Worm (Caenorhabditis elegans): ENCODE results near the gene C07A9.5.
A peak's percentile ranks its signal among the peaks of the same experiment; 100 is the strongest.
"Not testable (repeated sequence)": the region's sequence is repeated elsewhere in the genome, so short reads cannot be mapped to it uniquely, and the experiment has no call there.

C07A9.5 gene

ce11 chrIII:9694474-9694873 is 11.8 kb upstream of the C07A9.5 start, which contains the start of gene set-3:
Gene set-3, minus strand, starts transcription at chrIII:9694574.
- TF ChIP-seq cnd-1 (tag; optimal IDR thresholded peaks at IDR 0.05) = no peak
- TF ChIP-seq unc-39 (tag; optimal IDR thresholded peaks at IDR 0.05) = no peak
- no peak for TF ChIP-seq hlh-1 (tag; optimal IDR thresholded peaks at IDR 0.05)
- TF ChIP-seq lin-13 (tag; optimal IDR thresholded peaks at IDR 0.05) = no peak
- TF ChIP-seq ceh-83 (GFP tag; optimal IDR thresholded peaks at IDR 0.05) = no peak
- TF ChIP-seq M03D4.4 (tag; optimal IDR thresholded peaks at IDR 0.05) = no peak
- TF ChIP-seq unc-62 (GFP tag; optimal IDR thresholded peaks at IDR 0.05) = no peak
- no peak for TF ChIP-seq sptf-1 (tag; optimal IDR thresholded peaks at IDR 0.05)
- no peak for TF ChIP-seq ces-1 (GFP tag; optimal IDR thresholded peaks at IDR 0.05)
- TF ChIP-seq drap-1 (GFP tag; optimal IDR thresholded peaks at IDR 0.05) = no peak
- TF ChIP-seq nhr-12 (tag; optimal IDR thresholded peaks at IDR 0.05) = no peak
- TF ChIP-seq lin-32 (GFP tag; optimal IDR thresholded peaks at IDR 0.05) = no peak
- TF ChIP-seq nhr-28 (tag; optimal IDR thresholded peaks at IDR 0.05) = no peak
- TF ChIP-seq sem-2 (GFP tag; optimal IDR thresholded peaks at IDR 0.05) = no peak

ce11 chrIII:9690044-9690443 is 7.4 kb upstream of the C07A9.5 start, which contains the start of gene best-5:
Gene best-5, minus strand, starts transcription at chrIII:9690253.
- TF ChIP-seq snpc-4 (tag; optimal IDR thresholded peaks at IDR 0.05) (no peak), nhr-76 (tag; optimal IDR thresholded peaks at IDR 0.05) (no peak), ztf-11 (tag; optimal IDR thresholded peaks at IDR 0.05) (no peak), bed-3 (GFP tag; optimal IDR thresholded peaks at IDR 0.05) (no peak), hlh-1 (tag; optimal IDR thresholded peaks at IDR 0.05) (no peak), nhr-28 (tag; optimal IDR thresholded peaks at IDR 0.05) (no peak), unc-39 (tag; optimal IDR thresholded peaks at IDR 0.05) (no peak), sem-2 (GFP tag; optimal IDR thresholded peaks at IDR 0.05) (no peak), lin-13 (tag; optimal IDR thresholded peaks at IDR 0.05) (no peak), elt-1 (tag; optimal IDR thresholded peaks at IDR 0.05; ENCODE audit: borderline replicate concordance, insufficient read depth) (no peak), ham-2 (GFP tag; optimal IDR thresholded peaks at IDR 0.05) (no peak), pha-4 (tag; optimal IDR thresholded peaks at IDR 0.05) (no peak)

- TF ChIP-seq elt-3 (tag; optimal IDR thresholded peaks at IDR 0.05) (no peak), nhr-12 (tag; optimal IDR thresholded peaks at IDR 0.05) (no peak), ceh-83 (GFP tag; optimal IDR thresholded peaks at IDR 0.05) (no peak), ham-2 (GFP tag; optimal IDR thresholded peaks at IDR 0.05) (no peak), zip-8 (tag; optimal IDR thresholded peaks at IDR 0.05) (no peak), mls-2 (tag; optimal IDR thresholded peaks at IDR 0.05) (no peak), tbx-8 (GFP tag; optimal IDR thresholded peaks at IDR 0.05) (no peak), nhr-76 (tag; optimal IDR thresholded peaks at IDR 0.05) (no peak), mab-5 (tag; optimal IDR thresholded peaks at IDR 0.05) (no peak), cnd-1 (tag; optimal IDR thresholded peaks at IDR 0.05) (no peak), nhr-237 (tag; optimal IDR thresholded peaks at IDR 0.05) (no peak), bed-3 (GFP tag; optimal IDR thresholded peaks at IDR 0.05) (no peak)
Measured at ce11 chrIII:9689377-9689776, 6.7 kb upstream of the C07A9.5 start.

- TF ChIP-seq mab-5 (tag; optimal IDR thresholded peaks at IDR 0.05) (no peak), ces-1 (GFP tag; optimal IDR thresholded peaks at IDR 0.05) (no peak), ceh-83 (GFP tag; optimal IDR thresholded peaks at IDR 0.05) (no peak), blmp-1 (tag; optimal IDR thresholded peaks at IDR 0.05) (no peak), nhr-2 (tag; optimal IDR thresholded peaks at IDR 0.05) (no peak), tbx-8 (GFP tag; optimal IDR thresholded peaks at IDR 0.05) (no peak)
Measured at ce11 chrIII:9685959-9686358, 3.3 kb upstream of the C07A9.5 start, which contains the start of gene C07A9.10. Gene C07A9.10, minus strand, starts transcription at chrIII:9686059.

- TF ChIP-seq hlh-1 (tag; optimal IDR thresholded peaks at IDR 0.05); ztf-11 (tag; optimal IDR thresholded peaks at IDR 0.05); ceh-83 (GFP tag; optimal IDR thresholded peaks at IDR 0.05): not testable (repeated sequence)
Measured at ce11 chrIII:9681206-9681605, 1.4 kb downstream of the C07A9.5 start, which contains the start of gene C07A9.13. Gene C07A9.13, minus strand, starts transcription at chrIII:9681306.

- peak; percentile 51 for TF ChIP-seq elt-1 (tag; optimal IDR thresholded peaks at IDR 0.05; ENCODE audit: borderline replicate concordance, insufficient read depth)
- no peak for TF ChIP-seq nhr-28 (tag; optimal IDR thresholded peaks at IDR 0.05)
Measured at ce11 chrIII:9678819-9679218, 3.8 kb downstream of the C07A9.5 start, which contains the start of gene ugt-60. Gene ugt-60, minus strand, starts transcription at chrIII:9679051.
